Fruit fly (Drosophila melanogaster) whole organism, embryonic: ENCODE data around the gene cav.

ENCODE experiments used
- Aef1 ChIP-seq: fragments of 200-800 bp; sonication (Bioruptor generic); IDR thresholded peaks from 3 replicates; pipeline ENCODE4 v1.3.6; 2022; ENCODE audit warnings: missing biosample characterization, missing genetic modification characterization
- Atf-2 ChIP-seq: fragments of 200-800 bp; sonication (Bioruptor generic); optimal IDR thresholded peaks from 2 replicates; lab custom pipeline; 2016; ENCODE audit warnings: missing biosample characterization, missing genetic modification characterization
- CG10209 ChIP-seq: fragments of 200-800 bp; sonication (Bioruptor generic); optimal IDR thresholded peaks from 3 replicates; lab custom pipeline; 2017; ENCODE audit warnings: missing biosample characterization, mild to moderate bottlenecking, missing genetic modification characterization, missing genetic modification reagents
- CG10959 ChIP-seq: fragments of 200-800 bp; sonication (Bioruptor generic); IDR thresholded peaks from 2 replicates; pipeline ENCODE4 v1.3.6; 2022; ENCODE audit warnings: missing biosample characterization, missing genetic modification characterization
- CG15073 ChIP-seq: fragments of 200-800 bp; sonication (Bioruptor generic); optimal IDR thresholded peaks from 2 replicates; lab custom pipeline; 2016; ENCODE audit warnings: missing biosample characterization, missing genetic modification characterization
- CG15696 ChIP-seq: fragments of 200-800 bp; sonication (Bioruptor generic); optimal IDR thresholded peaks from 2 replicates; lab custom pipeline; 2019; ENCODE audit warnings: missing biosample characterization, mild to moderate bottlenecking, missing genetic modification characterization, moderate library complexity
- CG16863 ChIP-seq: fragments of 200-800 bp; sonication (Bioruptor generic); optimal IDR thresholded peaks from 3 replicates; lab custom pipeline; 2016; ENCODE audit warnings: missing biosample characterization, missing genetic modification characterization
- CG17359 ChIP-seq: fragments of 200-800 bp; sonication (Bioruptor generic); optimal IDR thresholded peaks from 3 replicates; lab custom pipeline; 2018; ENCODE audit warnings: missing biosample characterization, mild to moderate bottlenecking, missing genetic modification characterization, moderate library complexity
- CG18476 ChIP-seq: fragments of 200-800 bp; sonication (Bioruptor generic); optimal IDR thresholded peaks from 2 replicates; lab custom pipeline; 2016; ENCODE audit warnings: missing biosample characterization, mild to moderate bottlenecking, missing genetic modification characterization
- CG2889 ChIP-seq: fragments of 200-800 bp; sonication (Bioruptor generic); IDR thresholded peaks from 3 replicates; pipeline ENCODE4 v1.3.6; 2022; ENCODE audit warnings: missing biosample characterization, missing genetic modification characterization
- CG31365 ChIP-seq: fragments of 200-800 bp; sonication (Bioruptor generic); optimal IDR thresholded peaks from 2 replicates; lab custom pipeline; 2018; ENCODE audit warnings: missing biosample characterization, mild to moderate bottlenecking, missing genetic modification characterization
- CG32532 ChIP-seq: fragments of 200-800 bp; sonication (Bioruptor generic); IDR thresholded peaks from 2 replicates; pipeline ENCODE4 v1.3.6; 2022; ENCODE audit warnings: missing biosample characterization, missing genetic modification characterization
- CG32767 ChIP-seq: fragments of 200-800 bp; sonication (Bioruptor generic); IDR thresholded peaks from 2 replicates; pipeline ENCODE4 v1.3.6; 2022; ENCODE audit warnings: missing biosample characterization, missing genetic modification characterization
- CG4360 ChIP-seq: fragments of 200-800 bp; sonication (Bioruptor generic); IDR thresholded peaks from 2 replicates; pipeline ENCODE4 v1.3.6; 2022; ENCODE audit warnings: missing biosample characterization, missing genetic modification characterization
- CG8388 ChIP-seq: fragments of 200-800 bp; sonication (Bioruptor generic); optimal IDR thresholded peaks from 2 replicates; lab custom pipeline; 2019; ENCODE audit warnings: missing biosample characterization, mild to moderate bottlenecking, missing genetic modification characterization, moderate library complexity
- CHES-1-like ChIP-seq: fragments of 200-800 bp; sonication (Bioruptor generic); optimal IDR thresholded peaks from 2 replicates; lab custom pipeline; 2016; ENCODE audit warnings: missing biosample characterization, missing genetic modification characterization
- Doc2 ChIP-seq: fragments of 200-800 bp; sonication (Bioruptor generic); IDR thresholded peaks from 2 replicates; pipeline ENCODE4 v1.3.6; 2022; ENCODE audit warnings: missing biosample characterization, missing genetic modification characterization
- Eip74EF ChIP-seq, 2 experiments: fragments of 200-800 bp in 1 of 2; fragments of >200 bp in 1 of 2; sonication (Bioruptor generic) in 1 of 2; optimal IDR thresholded peaks; 2 replicates each; lab custom pipeline; 2017 to 2019; ENCODE audit warnings: missing biosample characterization in 2 of 2, missing genetic modification characterization in 2 of 2, mild to moderate bottlenecking in 1 of 2, moderate library complexity in 1 of 2
- Ets65A ChIP-seq: fragments of 200-800 bp; sonication (Bioruptor generic); peaks from one replicate; lab custom pipeline; 2016; ENCODE audit warnings: missing biosample characterization, missing genetic modification characterization
- HLH3B ChIP-seq: fragments of 200-800 bp; sonication (Bioruptor generic); IDR thresholded peaks from 2 replicates; pipeline ENCODE4 v1.3.6; 2022; ENCODE audit warnings: missing biosample characterization, missing genetic modification characterization
- Hey ChIP-seq: fragments of 200-800 bp; sonication (Bioruptor generic); optimal IDR thresholded peaks from 3 replicates; lab custom pipeline; 2018; ENCODE audit warnings: missing biosample characterization, mild to moderate bottlenecking, missing genetic modification characterization
- Kr ChIP-seq: fragments of 200-800 bp; sonication (Bioruptor generic); optimal IDR thresholded peaks from 2 replicates; lab custom pipeline; 2017; ENCODE audit warnings: missing biosample characterization, mild to moderate bottlenecking, missing genetic modification characterization
- Lhr ChIP-seq: fragments of 200-800 bp; sonication (Bioruptor generic); optimal IDR thresholded peaks from 3 replicates; lab custom pipeline; 2017; ENCODE audit warnings: mild to moderate bottlenecking, missing biosample characterization, missing genetic modification reagents, missing genetic modification characterization
- NC2β ChIP-seq: fragments of 200-800 bp; sonication (Bioruptor generic); optimal IDR thresholded peaks from 2 replicates; lab custom pipeline; 2016; ENCODE audit warnings: missing biosample characterization, missing genetic modification characterization
- Oaz ChIP-seq: fragments of 200-800 bp; sonication (Bioruptor generic); IDR thresholded peaks from 2 replicates; pipeline ENCODE4 v1.3.6; 2022; ENCODE audit warnings: missing biosample characterization, missing genetic modification characterization
- PHDP ChIP-seq: fragments of 200-800 bp; sonication (Bioruptor generic); optimal IDR thresholded peaks from 3 replicates; lab custom pipeline; 2018; ENCODE audit warnings: missing biosample characterization, mild to moderate bottlenecking, missing genetic modification characterization, moderate library complexity
- Sox102F ChIP-seq: fragments of 200-800 bp; sonication (Bioruptor generic); optimal IDR thresholded peaks from 2 replicates; lab custom pipeline; 2018; ENCODE audit warnings: missing biosample characterization, mild to moderate bottlenecking, missing genetic modification characterization, moderate library complexity
- Sry-δ ChIP-seq: fragments of 200-800 bp; sonication (Bioruptor generic); optimal IDR thresholded peaks from 2 replicates; lab custom pipeline; 2016; ENCODE audit warnings: missing biosample characterization, missing genetic modification characterization
- Ssrp ChIP-seq: fragments of 200-800 bp; sonication (Bioruptor generic); optimal IDR thresholded peaks from 2 replicates; lab custom pipeline; 2018; ENCODE audit warnings: missing biosample characterization, mild to moderate bottlenecking, missing genetic modification characterization, moderate library complexity
- Usf ChIP-seq: fragments of 200-800 bp; sonication (Bioruptor generic); optimal IDR thresholded peaks from 2 replicates; lab custom pipeline; 2017; ENCODE audit warnings: missing genotype, missing biosample characterization, missing genetic modification characterization
- abd-A ChIP-seq: fragments of 200-800 bp; sonication (Bioruptor generic); optimal IDR thresholded peaks from 3 replicates; lab custom pipeline; 2019; ENCODE audit warnings: missing biosample characterization, mild to moderate bottlenecking, missing genetic modification characterization, moderate library complexity
- ap ChIP-seq: fragments of 200-800 bp; sonication (Bioruptor generic); IDR thresholded peaks from 2 replicates; pipeline ENCODE4 v1.3.6; 2022; ENCODE audit warnings: missing biosample characterization, missing genetic modification characterization
- cad ChIP-seq: fragments of >200 bp; optimal IDR thresholded peaks from 2 replicates; lab custom pipeline; 2017; ENCODE audit warnings: missing biosample characterization, missing genetic modification characterization
- crc ChIP-seq: fragments of 200-800 bp; sonication (Bioruptor generic); optimal IDR thresholded peaks from 2 replicates; lab custom pipeline; 2016; ENCODE audit warnings: missing biosample characterization, missing genetic modification characterization
- dm ChIP-seq: fragments of 200-800 bp; sonication (Bioruptor generic); optimal IDR thresholded peaks from 3 replicates; lab custom pipeline; 2016; ENCODE audit warnings: missing biosample characterization, missing genetic modification characterization
- ems ChIP-seq: fragments of 200-800 bp; sonication (Bioruptor generic); optimal IDR thresholded peaks from 3 replicates; lab custom pipeline; 2016; ENCODE audit warnings: missing biosample characterization, missing genetic modification characterization
- ewg ChIP-seq: fragments of 200-800 bp; sonication (Bioruptor generic); optimal IDR thresholded peaks from 3 replicates; lab custom pipeline; 2017; ENCODE audit warnings: mild to moderate bottlenecking, missing biosample characterization, missing genetic modification reagents, missing genetic modification characterization
- exex ChIP-seq: fragments of 200-800 bp; sonication (Bioruptor generic); optimal IDR thresholded peaks from 4 replicates; lab custom pipeline; 2018; ENCODE audit warnings: missing biosample characterization, mild to moderate bottlenecking, missing genetic modification characterization, moderate library complexity
- gcm2 ChIP-seq: fragments of 200-800 bp; sonication (Bioruptor generic); optimal IDR thresholded peaks from 2 replicates; lab custom pipeline; 2016; ENCODE audit warnings: missing biosample characterization, missing genetic modification characterization
- gem ChIP-seq: fragments of 200-800 bp; sonication (Bioruptor generic); optimal IDR thresholded peaks from 2 replicates; lab custom pipeline; 2019; ENCODE audit warnings: missing biosample characterization, mild to moderate bottlenecking, missing genetic modification characterization, moderate library complexity
- gfzf ChIP-seq: fragments of 200-800 bp; sonication (Bioruptor generic); optimal IDR thresholded peaks from 2 replicates; lab custom pipeline; 2016; ENCODE audit warnings: missing biosample characterization, mild to moderate bottlenecking, missing genetic modification characterization, moderate library complexity
- gsb ChIP-seq: fragments of 200-800 bp; sonication (Bioruptor generic); IDR thresholded peaks from 2 replicates; pipeline ENCODE4 v1.3.6; 2022; ENCODE audit warnings: missing biosample characterization, missing genetic modification characterization
- kay ChIP-seq: fragments of 200-800 bp; sonication (Bioruptor generic); optimal IDR thresholded peaks from 2 replicates; lab custom pipeline; 2016; ENCODE audit warnings: missing biosample characterization, missing genetic modification characterization
- pan ChIP-seq, 4 experiments: fragments of >200 bp in 3 of 4; fragments of 200-800 bp in 1 of 4; sonication (Bioruptor generic) in 1 of 4; optimal IDR thresholded peaks in 3 of 4; IDR thresholded peaks in 1 of 4; 2 replicates each; pipeline versions ENCODE4 v1.3.6 to Lab custom; 2017 to 2022; ENCODE audit warnings: missing biosample characterization in 2 of 4, missing genetic modification characterization in 2 of 4, mixed read lengths in 1 of 4
- pho ChIP-seq: fragments of 200-800 bp; sonication (Bioruptor generic); optimal IDR thresholded peaks from 2 replicates; lab custom pipeline; 2016; ENCODE audit warnings: missing biosample characterization, missing genetic modification characterization
- prd ChIP-seq, 3 experiments: fragments of >200 bp in 2 of 3; fragments of 200-800 bp in 1 of 3; sonication (Bioruptor generic) in 1 of 3; optimal IDR thresholded peaks in 2 of 3; IDR thresholded peaks in 1 of 3; 2 replicates in 2 of 3; 3 replicates in 1 of 3; pipeline versions ENCODE4 v1.3.6 to Lab custom; 2017 to 2022; ENCODE audit warnings: missing biosample characterization in 1 of 3, missing genetic modification characterization in 1 of 3
- sima ChIP-seq: fragments of 200-800 bp; sonication (Bioruptor generic); optimal IDR thresholded peaks from 2 replicates; lab custom pipeline; 2016; ENCODE audit warnings: missing biosample characterization, missing genetic modification characterization
- sr ChIP-seq: fragments of 200-800 bp; sonication (Bioruptor generic); IDR thresholded peaks from 3 replicates; pipeline ENCODE4 v1.3.6; 2022; ENCODE audit warnings: missing biosample characterization, missing genetic modification characterization

cav gene

dm6 chr3R:24230423-24231205 lies 9.7 kb downstream of the cav start, which contains the start of gene mask (continued):
- TF ChIP-seq kay (GFP tag; lab: Kevin White, UChicago): peak; percentile 16
- peak; percentile 53 for TF ChIP-seq gem (tag; lab: Kevin White, UChicago)
- peak; percentile 73 for TF ChIP-seq CHES-1-like
- peak; percentile 74 for TF ChIP-seq Usf (GFP tag; lab: Kevin White, UChicago)
- peak; percentile 69; the same call in 1 of the 2 replicates for TF ChIP-seq ap (GFP tag; lab: Robert Waterston, UW)
- peak; percentile 91 for TF ChIP-seq NC2β (GFP tag; lab: Kevin White, UChicago)
- TF ChIP-seq CG10959 (GFP tag; lab: Robert Waterston, UW): peak; percentile 68
- TF ChIP-seq ems: peak; percentile 48
- TF ChIP-seq CG31365 (tag; lab: Kevin White, UChicago): no peak
- peak; percentile 82 for TF ChIP-seq crc (GFP tag; lab: Kevin White, UChicago)
- TF ChIP-seq CG2889 (GFP tag; lab: Robert Waterston, UW): peak; percentile 50; the same call in 2 of the 3 replicates
- TF ChIP-seq Doc2 (GFP tag; lab: Robert Waterston, UW): no peak
- peak; percentile 35 for TF ChIP-seq exex (tag; lab: Kevin White, UChicago)
- TF ChIP-seq sr (GFP tag; lab: Robert Waterston, UW): peak; percentile 83
- TF ChIP-seq Hey (tag; lab: Kevin White, UChicago): peak; percentile 83
- TF ChIP-seq Ssrp (tag; lab: Kevin White, UChicago): peak; percentile 34
- TF ChIP-seq Aef1 (GFP tag; lab: Robert Waterston, UW): peak; percentile 69
- TF ChIP-seq CG16863 (GFP tag; lab: Kevin White, UChicago): peak; percentile 73
- peak; percentile 61 for TF ChIP-seq HLH3B (GFP tag; lab: Robert Waterston, UW)
- peak in 1 of 2 experiments; percentile 25 for TF ChIP-seq Eip74EF (GFP tag; optimal IDR thresholded peaks at IDR 0.05; lab: Kevin White, UChicago)
- peak; percentile 63 for TF ChIP-seq Lhr (GFP tag; lab: Kevin White, UChicago)
- TF ChIP-seq prd (optimal IDR thresholded peaks at IDR 0.05; lab: Kevin White, UChicago): no peak
- peak; percentile 44; the same call in 2 of the 3 replicates for TF ChIP-seq prd (GFP tag; IDR thresholded peaks at IDR 0.05; lab: Robert Waterston, UW)
- TF ChIP-seq dm (GFP tag; lab: Kevin White, UChicago): peak; percentile 77
- peak; percentile 89 for TF ChIP-seq gfzf (GFP tag; lab: Kevin White, UChicago)
- TF ChIP-seq CG15073 (GFP tag; lab: Kevin White, UChicago): no peak
- no peak for TF ChIP-seq CG32767 (GFP tag; lab: Robert Waterston, UW)
- TF ChIP-seq CG8388 (GFP tag; lab: Kevin White, UChicago): peak; percentile 49
- TF ChIP-seq CG10209: peak; percentile 74
- TF ChIP-seq gsb (GFP tag; lab: Robert Waterston, UW): 0 out of 2 replicates have a peak, but pooled peaks have one; percentile 13
- TF ChIP-seq sima (GFP tag; lab: Kevin White, UChicago): peak; percentile 69
- TF ChIP-seq PHDP: peak; percentile 66
- no peak for TF ChIP-seq CG18476 (GFP tag; lab: Kevin White, UChicago)
- peak; percentile 71 for TF ChIP-seq pho (GFP tag; lab: Kevin White, UChicago)
- TF ChIP-seq Sox102F (GFP tag; lab: Kevin White, UChicago): no peak
- peak; percentile 43 for TF ChIP-seq ewg (GFP tag; lab: Kevin White, UChicago)
- TF ChIP-seq Sry-δ: peak; percentile 90
- peak; percentile 68 for TF ChIP-seq Kr (GFP tag; lab: Kevin White, UChicago)
- TF ChIP-seq CG4360 (GFP tag; lab: Robert Waterston, UW): 0 out of 2 replicates have a peak, but pooled peaks have one; percentile 17
- no peak for TF ChIP-seq abd-A (tag; lab: Kevin White, UChicago)
- TF ChIP-seq pan (optimal IDR thresholded peaks at IDR 0.05; lab: Kevin White, UChicago): no peak
- TF ChIP-seq pan (GFP tag; optimal IDR thresholded peaks at IDR 0.05 in 1 of 2, IDR thresholded peaks at IDR 0.05 in 1 of 2): peak in 1 of 2 experiments; percentile 80
- peak; percentile 15 for TF ChIP-seq CG15696 (tag; lab: Kevin White, UChicago)
- TF ChIP-seq Ets65A (GFP tag; lab: Kevin White, UChicago): peak; percentile 97
- TF ChIP-seq CG17359 (tag; lab: Kevin White, UChicago): peak; percentile 63
- TF ChIP-seq CG32532: peak; percentile 83
- TF ChIP-seq Atf-2 (GFP tag; lab: Kevin White, UChicago): peak; percentile 61
- peak; percentile 78 for TF ChIP-seq gcm2 (GFP tag; lab: Kevin White, UChicago)
- TF ChIP-seq Oaz (GFP tag; lab: Robert Waterston, UW): peak; percentile 61; the same call in 1 of the 2 replicates
- no peak for TF ChIP-seq cad (GFP tag; lab: Kevin White, UChicago)
